Worm (Caenorhabditis elegans): ENCODE measurements around the gene baf-1.

- TF ChIP-seq ztf-4 (tag; optimal IDR thresholded peaks at IDR 0.05) (no peak), pag-3 (tag; optimal IDR thresholded peaks at IDR 0.05; ENCODE audit: borderline replicate concordance, insufficient read depth) (no peak), fos-1 (tag; optimal IDR thresholded peaks at IDR 0.05) (no peak), unc-62 (GFP tag; optimal IDR thresholded peaks at IDR 0.05) (no peak), ama-1 (optimal IDR thresholded peaks at IDR 0.05) (no peak), unc-86 (tag; optimal IDR thresholded peaks at IDR 0.05) (no peak), unc-130 (tag; optimal IDR thresholded peaks at IDR 0.05) (no peak), nhr-11 (tag; optimal IDR thresholded peaks at IDR 0.05) (no peak), Y116A8C.19 (tag; optimal IDR thresholded peaks at IDR 0.05; ENCODE audit: borderline replicate concordance) (no peak), swsn-7 (tag; optimal IDR thresholded peaks at IDR 0.05) (no peak), nhr-20 (tag; optimal IDR thresholded peaks at IDR 0.05) (no peak)
These were observed 35.0 kb downstream of the baf-1 start for ce11 chrIII:9502155-9502714.

All from whole organism, L1 larva.